Fruit fly (Drosophila melanogaster): ENCODE data around the gene sc.

The sc gene

DNA sequence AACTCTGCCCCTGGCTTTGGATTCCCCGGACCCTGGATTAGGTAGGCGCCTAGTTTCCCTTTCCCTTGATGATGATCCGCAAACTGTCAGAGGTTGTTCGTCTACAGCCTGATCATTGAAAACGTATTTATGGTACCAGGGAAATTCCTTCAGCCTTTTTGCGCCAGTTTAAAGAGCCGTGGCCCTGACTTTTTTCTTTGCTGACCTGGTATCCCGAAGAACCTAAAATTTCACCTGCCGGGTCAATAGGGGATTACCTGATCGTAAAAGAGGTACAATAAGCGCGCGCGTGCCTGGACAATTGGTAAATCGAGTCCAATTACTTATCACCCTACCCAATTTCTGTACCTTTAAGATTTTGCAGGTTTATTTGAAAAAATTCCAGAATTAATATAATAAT, 3.9 kb downstream of the sc start:
- TF ChIP-seq CG8159 (tag; optimal IDR thresholded peaks at IDR 0.05) (no peak), CG8301 (tag; optimal IDR thresholded peaks at IDR 0.05) (no peak), Pif1B (GFP tag; optimal IDR thresholded peaks at IDR 0.05) (no peak), CG15710 (tag; optimal IDR thresholded peaks at IDR 0.05) (no peak), D1 (tag; optimal IDR thresholded peaks at IDR 0.05) (no peak), CG34367 (tag; optimal IDR thresholded peaks at IDR 0.05) (no peak), Snoo (tag; optimal IDR thresholded peaks at IDR 0.05) (no peak), CG10348 (GFP tag; IDR thresholded peaks at IDR 0.05) (no peak), CG4496 (GFP tag; IDR thresholded peaks at IDR 0.05) (no peak), gl (tag; optimal IDR thresholded peaks at IDR 0.05) (no peak), CG32121 (GFP tag; IDR thresholded peaks at IDR 0.05) (no peak), CG13204 (GFP tag; optimal IDR thresholded peaks at IDR 0.05) (no peak), rn (GFP tag; IDR thresholded peaks at IDR 0.05) (no peak), CG14655 (GFP tag; optimal IDR thresholded peaks at IDR 0.05) (no peak), Ets98B (GFP tag; IDR thresholded peaks at IDR 0.05) (no peak), CG9948 (tag; optimal IDR thresholded peaks at IDR 0.05) (no peak), CG17806 (tag; optimal IDR thresholded peaks at IDR 0.05) (no peak)

DNA sequence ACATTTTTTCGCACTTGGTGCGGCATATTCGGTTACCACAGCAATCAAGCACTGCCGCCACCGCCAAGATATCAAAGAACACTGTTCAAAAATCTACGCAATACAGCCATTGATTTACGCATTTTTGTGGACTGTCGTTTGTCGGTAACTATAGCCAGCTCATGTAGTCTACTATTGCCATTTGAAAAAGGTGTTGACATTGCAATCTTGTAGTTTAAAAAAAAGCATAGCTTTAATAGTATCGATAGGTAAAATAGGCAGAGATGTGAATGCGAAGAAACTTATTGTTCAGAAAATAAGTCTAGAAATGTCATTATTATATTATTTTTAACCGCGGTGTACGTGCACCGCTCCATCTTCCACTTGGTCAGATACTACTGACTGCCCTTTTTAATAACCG, 10.4 kb downstream of the sc start:
- TF ChIP-seq Ets98B (GFP tag; IDR thresholded peaks at IDR 0.05) (no peak), rn (GFP tag; IDR thresholded peaks at IDR 0.05) (no peak), CG32121 (GFP tag; IDR thresholded peaks at IDR 0.05) (no peak), CG9948 (tag; optimal IDR thresholded peaks at IDR 0.05) (no peak), EcR (GFP tag; optimal IDR thresholded peaks at IDR 0.05) (no peak), CG13204 (GFP tag; optimal IDR thresholded peaks at IDR 0.05) (no peak), CG34367 (tag; optimal IDR thresholded peaks at IDR 0.05) (no peak), CG15710 (tag; optimal IDR thresholded peaks at IDR 0.05) (no peak), CG10348 (GFP tag; IDR thresholded peaks at IDR 0.05) (no peak), Pif1A (GFP tag; optimal IDR thresholded peaks at IDR 0.05) (no peak), CG17806 (tag; optimal IDR thresholded peaks at IDR 0.05) (no peak), CG8159 (tag; optimal IDR thresholded peaks at IDR 0.05) (no peak), fd96Ca (GFP tag; IDR thresholded peaks at IDR 0.05) (no peak), Snoo (tag; optimal IDR thresholded peaks at IDR 0.05) (no peak), CG4496 (GFP tag; IDR thresholded peaks at IDR 0.05) (no peak)

DNA sequence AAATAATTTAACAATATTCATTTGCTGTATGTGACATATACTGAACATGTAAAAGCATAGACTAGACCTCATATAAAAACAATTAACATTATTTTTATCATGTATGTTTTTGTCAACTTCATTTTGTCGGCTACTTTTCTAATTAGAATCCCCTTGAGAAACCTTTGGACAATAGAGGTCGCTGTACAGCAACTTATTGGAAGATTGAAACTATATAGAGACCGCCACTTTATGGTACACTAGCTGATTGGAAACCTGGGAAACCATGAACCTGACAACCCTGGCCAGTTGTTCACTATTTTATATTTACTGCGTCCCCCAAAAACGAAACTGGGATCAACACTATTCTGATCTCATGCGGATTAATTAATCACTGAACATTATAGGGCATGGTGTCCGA, 11.6 kb downstream of the sc start:
- TF ChIP-seq CG10348 (GFP tag; IDR thresholded peaks at IDR 0.05) (no peak), CG12605 (GFP tag; IDR thresholded peaks at IDR 0.05) (no peak), Snoo (tag; optimal IDR thresholded peaks at IDR 0.05) (no peak)

dm6 chrX:409370-409769, 13.5 kb downstream of the sc start:
- TF ChIP-seq Ets98B (GFP tag; IDR thresholded peaks at IDR 0.05): no peak
- no peak for TF ChIP-seq CG12605 (GFP tag; IDR thresholded peaks at IDR 0.05)
- TF ChIP-seq D1 (tag; optimal IDR thresholded peaks at IDR 0.05): no peak
- TF ChIP-seq CG15710 (tag; optimal IDR thresholded peaks at IDR 0.05): no peak
- TF ChIP-seq CG13204 (GFP tag; optimal IDR thresholded peaks at IDR 0.05): no peak
- TF ChIP-seq CG14655 (GFP tag; optimal IDR thresholded peaks at IDR 0.05): no peak
- no peak for TF ChIP-seq Pif1B (GFP tag; optimal IDR thresholded peaks at IDR 0.05)
- TF ChIP-seq CG34367 (tag; optimal IDR thresholded peaks at IDR 0.05): no peak
- no peak for TF ChIP-seq CG32121 (GFP tag; IDR thresholded peaks at IDR 0.05)
- TF ChIP-seq fd96Ca (GFP tag; IDR thresholded peaks at IDR 0.05): no peak
- TF ChIP-seq rn (GFP tag; IDR thresholded peaks at IDR 0.05): no peak
- TF ChIP-seq CG10348 (GFP tag; IDR thresholded peaks at IDR 0.05): no peak
- no peak for TF ChIP-seq CG4496 (GFP tag; IDR thresholded peaks at IDR 0.05)
- no peak for TF ChIP-seq Pif1A (GFP tag; optimal IDR thresholded peaks at IDR 0.05)
- no peak for TF ChIP-seq CG9948 (tag; optimal IDR thresholded peaks at IDR 0.05)
- no peak for TF ChIP-seq CG8159 (tag; optimal IDR thresholded peaks at IDR 0.05)
- TF ChIP-seq Snoo (tag; optimal IDR thresholded peaks at IDR 0.05): no peak
- TF ChIP-seq EcR (GFP tag; optimal IDR thresholded peaks at IDR 0.05): no peak
- no peak for TF ChIP-seq CG17806 (tag; optimal IDR thresholded peaks at IDR 0.05)

DNA sequence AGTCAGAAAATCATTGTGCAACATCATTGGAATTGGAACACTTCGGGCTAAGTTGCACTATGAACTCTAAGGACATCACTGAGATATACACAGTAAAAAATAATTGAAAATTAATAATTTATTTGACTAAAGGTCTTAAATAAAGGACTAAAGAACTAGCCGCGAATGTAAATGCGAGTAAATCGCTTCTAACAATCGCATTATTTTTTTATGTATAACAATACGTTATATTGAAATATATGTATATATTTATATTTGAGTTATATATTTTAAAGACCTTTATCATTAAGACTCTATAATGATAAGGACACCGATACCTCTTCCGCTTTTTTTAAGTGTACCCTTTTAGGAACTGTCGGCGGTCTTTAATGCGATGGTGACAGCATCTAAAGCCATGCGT, 18.5 kb downstream of the sc start:
- TF ChIP-seq CG8159 (tag; optimal IDR thresholded peaks at IDR 0.05): no peak
- no peak for TF ChIP-seq D1 (tag; optimal IDR thresholded peaks at IDR 0.05)
- TF ChIP-seq Snoo (tag; optimal IDR thresholded peaks at IDR 0.05): no peak
- no peak for TF ChIP-seq CG12605 (GFP tag; IDR thresholded peaks at IDR 0.05)
- no peak for TF ChIP-seq EcR (GFP tag; optimal IDR thresholded peaks at IDR 0.05)
- TF ChIP-seq CG34367 (tag; optimal IDR thresholded peaks at IDR 0.05): no peak
- no peak for TF ChIP-seq rn (GFP tag; IDR thresholded peaks at IDR 0.05)
- no peak for TF ChIP-seq CG8301 (tag; optimal IDR thresholded peaks at IDR 0.05)
- TF ChIP-seq Ets98B (GFP tag; IDR thresholded peaks at IDR 0.05): no peak
- TF ChIP-seq CG10348 (GFP tag; IDR thresholded peaks at IDR 0.05): no peak
- TF ChIP-seq CG4496 (GFP tag; IDR thresholded peaks at IDR 0.05): no peak

- TF ChIP-seq CG32121 (GFP tag; IDR thresholded peaks at IDR 0.05): no peak
- no peak for TF ChIP-seq Pif1B (GFP tag; optimal IDR thresholded peaks at IDR 0.05)
- no peak for TF ChIP-seq Pif1A (GFP tag; optimal IDR thresholded peaks at IDR 0.05)
- TF ChIP-seq gl (tag; optimal IDR thresholded peaks at IDR 0.05): no peak
- no peak for TF ChIP-seq rn (GFP tag; IDR thresholded peaks at IDR 0.05)
- no peak for TF ChIP-seq CG13204 (GFP tag; optimal IDR thresholded peaks at IDR 0.05)
- TF ChIP-seq CG12605 (GFP tag; IDR thresholded peaks at IDR 0.05): no peak
- no peak for TF ChIP-seq CG4496 (GFP tag; IDR thresholded peaks at IDR 0.05)
- TF ChIP-seq EcR (GFP tag; optimal IDR thresholded peaks at IDR 0.05): no peak
- no peak for TF ChIP-seq CG14655 (GFP tag; optimal IDR thresholded peaks at IDR 0.05)
- TF ChIP-seq CG9948 (tag; optimal IDR thresholded peaks at IDR 0.05): no peak
- TF ChIP-seq CG15710 (tag; optimal IDR thresholded peaks at IDR 0.05): no peak
Observed at dm6 chrX:423374-423773, 27.5 kb downstream of the sc start.

DNA sequence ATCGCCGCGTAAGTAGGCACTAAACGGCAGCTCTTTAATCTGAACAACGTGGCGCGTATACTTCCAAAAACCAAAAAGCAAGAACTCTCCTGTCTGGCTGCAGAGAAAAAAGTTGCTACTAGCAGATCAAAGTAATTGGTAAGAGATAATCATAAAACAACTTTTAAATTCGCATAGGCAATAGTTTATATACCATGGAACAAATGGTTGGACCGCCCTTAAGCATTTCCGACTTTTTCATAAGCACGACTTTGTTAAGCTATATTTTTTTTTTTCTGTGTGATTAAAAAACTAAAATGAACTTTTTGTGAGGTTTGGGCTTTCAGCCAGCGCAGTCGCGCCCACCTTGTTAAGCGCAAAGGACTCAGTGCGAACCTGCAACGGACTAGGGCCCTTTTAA, 29.7 kb downstream of the sc start:
- TF ChIP-seq CG8159 (tag; optimal IDR thresholded peaks at IDR 0.05): peak; percentile 58
- TF ChIP-seq gl (tag; optimal IDR thresholded peaks at IDR 0.05): no peak
- TF ChIP-seq CG14655 (GFP tag; optimal IDR thresholded peaks at IDR 0.05): no peak
- TF ChIP-seq CG15710 (tag; optimal IDR thresholded peaks at IDR 0.05): peak; percentile 55
- TF ChIP-seq CG17806 (tag; optimal IDR thresholded peaks at IDR 0.05): peak; percentile 46
- TF ChIP-seq CG9948 (tag; optimal IDR thresholded peaks at IDR 0.05): peak; percentile 35
- peak; percentile 33 for TF ChIP-seq CG34367 (tag; optimal IDR thresholded peaks at IDR 0.05)
- TF ChIP-seq fd96Ca (GFP tag; IDR thresholded peaks at IDR 0.05): no peak
- TF ChIP-seq Ets98B (GFP tag; IDR thresholded peaks at IDR 0.05): no peak
- peak; percentile 19 for TF ChIP-seq Snoo (tag; optimal IDR thresholded peaks at IDR 0.05)
- TF ChIP-seq Pif1A (GFP tag; optimal IDR thresholded peaks at IDR 0.05): peak; percentile 14
- TF ChIP-seq Pif1B (GFP tag; optimal IDR thresholded peaks at IDR 0.05): peak; percentile 44
- no peak for TF ChIP-seq EcR (GFP tag; optimal IDR thresholded peaks at IDR 0.05)

Measured in whole organism, pupa.